Worm (Caenorhabditis elegans) whole organism, midembryonic: ENCODE data around the gene prp-40.

ENCODE experiments used
- T22C8.4 ChIP-seq: fragments of 200-800 bp; sonication (Bioruptor generic); IDR thresholded peaks from 2 replicates; pipeline ENCODE4 v1.3.6; 2022; ENCODE audit warnings: missing genetic modification characterization, missing compliant biosample characterization
- cog-1 ChIP-seq: sonication (generic microtip); optimal IDR thresholded peaks from 2 replicates; lab custom pipeline; 2016; ENCODE audit warnings: missing genetic modification characterization, missing compliant biosample characterization
- flt-1 ChIP-seq: fragments of 200-800 bp; sonication (Bioruptor generic); IDR thresholded peaks from 2 replicates; pipeline ENCODE4 v1.3.6; 2022; ENCODE audit warnings: missing genetic modification characterization, missing compliant biosample characterization
- klf-2 ChIP-seq: fragments of 200-800 bp; sonication (Bioruptor generic); conservative IDR thresholded peaks from 2 replicates; pipeline ENCODE4 v1.3.6; 2022; ENCODE audit warnings: missing genetic modification reagents, missing genetic modification characterization, missing compliant biosample characterization
- med-1 ChIP-seq: sonication (generic microtip); optimal IDR thresholded peaks from 2 replicates; lab custom pipeline; 2017; ENCODE audit warnings: missing genetic modification characterization, mild to moderate bottlenecking, missing compliant biosample characterization, antibody characterized with exemption, missing genetic modification reagents; ENCODE audit not compliant: insufficient read depth
- ref-1 ChIP-seq: fragments of 200-800 bp; sonication (Bioruptor generic); conservative IDR thresholded peaks from 2 replicates; pipeline ENCODE4 v1.3.6; 2022; ENCODE audit warnings: missing genetic modification reagents, missing genetic modification characterization, missing compliant biosample characterization
- tab-1 ChIP-seq: fragments of 200-800 bp; sonication (Bioruptor generic); IDR thresholded peaks from 2 replicates; pipeline ENCODE4 v1.3.6; 2022; ENCODE audit warnings: missing genetic modification characterization, missing compliant biosample characterization
- ztf-23 ChIP-seq: fragments of 200-800 bp; sonication (Bioruptor generic); IDR thresholded peaks from 2 replicates; pipeline ENCODE4 v1.3.6; 2022; ENCODE audit warnings: missing genetic modification reagents, missing genetic modification characterization, missing compliant biosample characterization
- ztf-29 ChIP-seq: fragments of 200-800 bp; sonication (Bioruptor generic); IDR thresholded peaks from 2 replicates; pipeline ENCODE4 v1.3.6; 2022; ENCODE audit warnings: missing genetic modification reagents, missing genetic modification characterization, missing compliant biosample characterization

prp-40 gene

DNA sequence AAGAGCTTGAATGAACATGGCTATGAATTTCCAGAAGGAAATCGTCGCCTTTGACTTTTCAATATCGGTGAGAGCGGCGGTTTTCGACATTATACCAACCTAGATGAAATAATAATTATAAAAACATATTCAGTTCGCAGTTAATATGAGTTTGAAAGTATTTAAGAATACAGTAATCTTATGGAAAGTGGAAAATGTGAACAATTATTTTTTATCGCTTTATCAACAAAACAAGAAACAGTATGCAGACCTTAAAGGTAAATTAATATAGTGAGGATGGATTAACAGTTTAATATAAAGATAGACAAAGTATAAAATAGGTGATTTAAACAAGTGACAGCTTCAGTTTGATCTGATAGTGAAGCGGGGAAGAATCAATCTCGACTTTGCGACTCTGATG is 36.6 kb downstream of the prp-40 start, which contains the start of gene C48B4.6:
C48B4.6 (minus strand) TSS at position 101 of the 400 bp plus-strand sequence.
- TF ChIP-seq T22C8.4 (GFP tag; lab: Robert Waterston, UW) (no peak), ref-1 (GFP tag; lab: Robert Waterston, UW) (no peak), tab-1 (GFP tag; lab: Robert Waterston, UW) (no peak), med-1 (GFP tag; lab: Kevin White, UChicago) (no peak), ztf-29 (GFP tag; lab: Robert Waterston, UW) (no peak), klf-2 (GFP tag; lab: Robert Waterston, UW) (no peak), flt-1 (GFP tag; lab: Robert Waterston, UW) (no peak), ztf-23 (GFP tag; lab: Robert Waterston, UW) (no peak), cog-1 (tag; lab: Kevin White, UChicago) (no peak)

DNA sequence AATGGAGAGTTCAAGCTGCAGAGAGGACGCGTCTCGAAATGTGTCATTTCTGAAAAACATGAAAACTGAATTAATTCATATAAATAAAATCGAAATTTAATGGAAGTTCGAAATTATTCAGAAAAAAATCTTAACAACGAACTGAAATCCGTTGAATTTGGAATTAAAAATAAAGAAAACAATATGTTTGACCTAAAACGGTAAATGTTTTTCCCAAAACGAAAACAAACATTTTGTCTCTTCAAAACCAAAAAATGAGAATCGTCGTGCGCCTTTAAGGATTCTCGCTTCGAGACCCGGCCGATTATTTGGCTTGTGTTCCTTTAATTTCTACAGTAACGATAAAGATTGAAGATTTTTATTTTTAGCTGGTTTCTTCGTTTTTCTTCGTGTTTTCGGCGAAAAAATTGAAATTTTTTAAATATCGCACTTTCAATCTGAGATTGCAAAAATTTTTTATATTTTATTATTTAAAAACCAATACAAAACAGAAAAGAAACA is 37.6 kb downstream of the prp-40 start, which contains the start of gene C48B4.7:
C48B4.7 (minus strand) TSS at position 51 of the 501 bp plus-strand sequence.
- TF ChIP-seq T22C8.4 (GFP tag; lab: Robert Waterston, UW) (no peak), ztf-23 (GFP tag; lab: Robert Waterston, UW) (no peak), tab-1 (GFP tag; lab: Robert Waterston, UW) (no peak), cog-1 (tag; lab: Kevin White, UChicago) (no peak), klf-2 (GFP tag; lab: Robert Waterston, UW) (no peak), med-1 (GFP tag; lab: Kevin White, UChicago) (no peak), flt-1 (GFP tag; lab: Robert Waterston, UW) (no peak), ztf-29 (GFP tag; lab: Robert Waterston, UW) (no peak), ref-1 (GFP tag; lab: Robert Waterston, UW) (no peak)

DNA sequence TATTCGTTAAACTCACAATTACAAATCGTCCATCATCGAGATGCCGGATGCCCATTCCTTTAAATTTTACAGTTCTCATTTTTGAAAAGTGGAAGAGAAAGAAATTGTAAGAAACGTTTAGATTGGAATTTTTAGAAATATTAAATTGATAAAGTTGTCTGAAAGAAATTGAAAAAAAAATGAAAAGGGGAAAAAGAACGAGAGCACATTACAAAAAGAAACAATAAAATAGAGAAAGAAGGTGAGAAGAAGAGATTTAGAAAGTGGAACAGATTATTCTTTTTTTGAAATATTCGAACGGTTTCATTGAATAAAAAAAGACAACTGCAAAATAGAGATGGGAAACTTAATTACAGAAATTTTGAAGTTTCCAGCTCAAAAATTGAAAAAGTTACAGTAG is 39.3 kb downstream of the prp-40 start, which contains the start of gene C48B4.8:
C48B4.8 (minus strand) TSS at position 101 of the 400 bp plus-strand sequence.
- TF ChIP-seq med-1 (GFP tag; lab: Kevin White, UChicago) (no peak), ztf-23 (GFP tag; lab: Robert Waterston, UW) (no peak), ztf-29 (GFP tag; lab: Robert Waterston, UW) (no peak), tab-1 (GFP tag; lab: Robert Waterston, UW) (no peak), T22C8.4 (GFP tag; lab: Robert Waterston, UW) (no peak), cog-1 (tag; lab: Kevin White, UChicago) (no peak), klf-2 (GFP tag; lab: Robert Waterston, UW) (no peak)

DNA sequence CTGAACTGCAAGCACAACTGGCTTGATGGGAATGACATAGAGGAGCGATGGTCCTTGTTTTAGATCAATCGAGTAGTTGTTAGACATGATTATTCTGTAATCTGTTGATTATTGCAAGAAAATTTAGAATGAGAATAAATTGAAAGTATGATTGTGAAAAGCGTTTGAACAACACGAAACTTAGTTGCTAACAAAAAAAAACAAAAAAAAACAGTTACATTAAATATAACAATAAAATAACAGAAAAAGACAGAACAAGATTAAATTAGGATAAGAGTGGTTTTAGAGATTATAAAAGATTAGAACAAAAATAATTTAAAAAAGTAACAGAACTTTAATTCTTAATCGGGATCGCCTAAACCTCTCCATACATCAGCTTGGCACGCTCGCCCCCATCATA is 41.4 kb downstream of the prp-40 start, which contains the start of gene C48B4.9:
C48B4.9 (minus strand) TSS at position 101 of the 400 bp plus-strand sequence.
- TF ChIP-seq klf-2 (GFP tag; lab: Robert Waterston, UW) (no peak), T22C8.4 (GFP tag; lab: Robert Waterston, UW) (no peak), ztf-29 (GFP tag; lab: Robert Waterston, UW) (no peak), ztf-23 (GFP tag; lab: Robert Waterston, UW) (no peak), tab-1 (GFP tag; lab: Robert Waterston, UW) (no peak), cog-1 (tag; lab: Kevin White, UChicago) (no peak), flt-1 (GFP tag; lab: Robert Waterston, UW) (no peak), med-1 (GFP tag; lab: Kevin White, UChicago) (no peak), ref-1 (GFP tag; lab: Robert Waterston, UW) (no peak)

DNA sequence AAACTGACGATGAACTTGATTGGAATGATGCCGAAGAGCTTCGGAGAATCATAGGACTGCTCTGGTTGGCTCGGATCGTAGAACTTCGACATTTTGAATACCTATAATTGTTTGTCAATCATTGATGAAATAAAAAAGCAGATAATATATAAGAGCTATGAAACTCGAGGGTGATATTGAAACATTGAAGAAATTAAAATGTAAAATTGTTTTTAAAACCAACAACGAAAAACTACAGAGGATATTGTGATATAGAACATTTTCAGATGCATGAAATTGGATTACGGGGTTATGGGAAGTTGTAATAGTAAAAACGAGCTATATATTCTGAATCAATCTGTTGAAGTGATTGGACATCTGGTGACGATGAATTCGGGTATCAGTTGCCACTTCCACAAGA is 42.5 kb downstream of the prp-40 start, which contains the start of gene C48B4.10:
C48B4.10 (minus strand) TSS at position 101 of the 400 bp plus-strand sequence.
- TF ChIP-seq ref-1 (GFP tag; lab: Robert Waterston, UW) (no peak), flt-1 (GFP tag; lab: Robert Waterston, UW) (no peak), T22C8.4 (GFP tag; lab: Robert Waterston, UW) (no peak), ztf-23 (GFP tag; lab: Robert Waterston, UW) (no peak), tab-1 (GFP tag; lab: Robert Waterston, UW) (no peak), klf-2 (GFP tag; lab: Robert Waterston, UW) (no peak), ztf-29 (GFP tag; lab: Robert Waterston, UW) (no peak), cog-1 (tag; lab: Kevin White, UChicago) (no peak)

DNA sequence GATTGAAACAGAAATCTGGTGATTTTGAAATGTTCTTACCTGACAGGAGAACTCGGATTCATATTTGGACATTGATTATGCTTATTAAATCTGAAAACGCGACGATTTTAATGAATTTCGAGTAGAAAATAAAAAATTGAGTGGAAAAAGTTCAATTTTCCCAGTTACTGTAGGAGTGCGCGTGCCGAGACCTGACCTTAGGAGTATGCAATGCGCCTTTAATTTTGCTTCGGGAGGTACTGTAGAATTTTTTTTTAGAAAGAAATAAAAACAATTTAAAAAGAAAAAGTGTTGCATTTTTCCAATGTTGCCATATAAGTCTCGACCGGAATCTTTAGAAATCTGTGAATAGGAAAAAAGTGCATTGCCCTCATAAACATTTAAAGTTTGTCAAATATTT is 44.1 kb downstream of the prp-40 start, which contains the start of gene C48B4.11:
C48B4.11 (minus strand) TSS at position 143 of the 400 bp plus-strand sequence.
- TF ChIP-seq flt-1 (GFP tag; lab: Robert Waterston, UW) (no peak), klf-2 (GFP tag; lab: Robert Waterston, UW) (no peak), ref-1 (GFP tag; lab: Robert Waterston, UW) (no peak), T22C8.4 (GFP tag; lab: Robert Waterston, UW) (no peak)

DNA sequence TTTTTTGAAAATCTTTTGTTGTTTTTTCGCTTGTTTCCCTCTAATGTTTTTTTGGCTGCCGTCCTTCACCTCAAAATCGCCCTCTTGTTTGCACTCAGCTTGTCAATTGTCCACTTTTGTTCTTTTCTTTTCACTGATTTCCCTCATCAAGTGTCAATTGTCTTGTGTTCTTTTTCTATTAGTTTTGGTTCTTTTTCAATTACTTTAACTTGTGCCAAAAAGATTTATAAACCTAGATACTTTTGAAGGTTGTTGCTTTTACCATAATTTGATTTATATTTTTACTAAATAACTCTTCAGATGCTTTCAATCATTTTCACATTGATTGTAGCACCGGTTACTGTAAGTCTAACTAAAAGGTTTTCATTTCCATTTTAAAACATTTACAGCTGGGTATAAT is 46.6 kb downstream of the prp-40 start, which contains the start of gene C48B4.13:
C48B4.13 (plus strand) TSS at position 301 of the 400 bp plus-strand sequence.
- TF ChIP-seq tab-1 (GFP tag; lab: Robert Waterston, UW) (no peak), ztf-23 (GFP tag; lab: Robert Waterston, UW) (no peak), klf-2 (GFP tag; lab: Robert Waterston, UW) (no peak), flt-1 (GFP tag; lab: Robert Waterston, UW) (no peak), T22C8.4 (GFP tag; lab: Robert Waterston, UW) (no peak), ref-1 (GFP tag; lab: Robert Waterston, UW) (no peak), med-1 (GFP tag; lab: Kevin White, UChicago) (no peak), ztf-29 (GFP tag; lab: Robert Waterston, UW) (no peak), cog-1 (tag; lab: Kevin White, UChicago) (no peak)

DNA sequence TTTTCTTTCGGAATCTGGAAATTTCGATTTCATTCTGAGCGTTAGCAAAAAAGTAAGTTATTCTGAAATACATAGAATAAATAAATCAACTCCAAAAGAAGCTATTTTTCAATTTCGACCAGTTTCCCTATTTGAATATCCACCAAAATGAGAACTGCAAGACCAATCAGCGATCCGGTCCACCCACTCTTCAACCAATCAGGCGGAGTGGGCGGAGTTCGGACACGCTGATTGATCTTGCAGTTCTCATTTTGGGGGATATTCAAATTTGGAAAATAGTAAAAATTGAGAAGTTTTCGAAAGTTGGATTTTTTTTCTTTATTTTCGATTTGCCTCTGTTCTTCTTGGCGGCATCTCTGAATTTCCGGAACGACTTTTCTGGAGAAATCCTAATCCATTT is 49.0 kb downstream of the prp-40 start:
- TF ChIP-seq cog-1 (tag; lab: Kevin White, UChicago) (no peak), ref-1 (GFP tag; lab: Robert Waterston, UW) (no peak), T22C8.4 (GFP tag; lab: Robert Waterston, UW) (no peak), tab-1 (GFP tag; lab: Robert Waterston, UW) (no peak)
